Worm (Caenorhabditis elegans) whole organism, early embryonic: Measurements from ENCODE around the gene F52H3.11.

ENCODE experiments used
- B0310.2 ChIP-seq: sonication (generic microtip); optimal IDR thresholded peaks from 2 replicates; lab custom pipeline; 2016; ENCODE audit warnings: mild to moderate bottlenecking, missing genetic modification characterization, missing compliant biosample characterization
- sea-1 ChIP-seq: fragments of 200-800 bp; sonication (Bioruptor generic); conservative IDR thresholded peaks from 2 replicates; pipeline ENCODE4 v1.3.6; 2022; ENCODE audit warnings: missing genetic modification characterization, missing compliant biosample characterization
- tra-4 ChIP-seq: sonication (generic microtip); optimal IDR thresholded peaks from 2 replicates; lab custom pipeline; 2017; ENCODE audit warnings: missing genetic modification characterization, missing compliant biosample characterization

ce11 chrII:10093120-10093519, 48.2 kb upstream of the F52H3.11 start:
- TF ChIP-seq sea-1 (GFP tag; lab: Robert Waterston, UW): no peak
- TF ChIP-seq tra-4 (tag; lab: Kevin White, UChicago): no peak
- TF ChIP-seq B0310.2 (tag; lab: Kevin White, UChicago): no peak
